Worm (Caenorhabditis elegans): ENCODE measurements around the gene cdh-8.

DNA sequence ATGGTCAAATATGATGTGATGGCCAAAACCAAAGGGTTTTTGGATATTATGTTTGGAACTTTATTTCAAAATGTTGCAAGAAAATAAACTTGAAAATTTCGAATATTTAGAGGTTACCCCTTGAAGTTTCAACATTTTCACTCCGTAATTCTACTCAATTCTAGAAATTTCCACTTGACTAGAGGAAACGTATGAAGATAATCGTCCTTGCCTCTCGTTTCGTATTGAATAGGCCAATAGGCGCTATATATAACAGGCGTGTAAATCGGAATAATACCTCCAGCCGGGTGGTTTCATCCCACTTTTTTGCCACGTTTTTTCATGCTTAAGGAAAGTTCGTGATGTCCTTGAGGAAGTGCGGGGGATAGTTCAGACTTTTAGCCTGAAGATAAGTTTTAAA is 3.7 kb downstream of the cdh-8 start:
- TF ChIP-seq nfya-1 (tag; optimal IDR thresholded peaks at IDR 0.05; ENCODE audit: insufficient read depth) = no peak
- no peak for TF ChIP-seq zag-1 (tag; optimal IDR thresholded peaks at IDR 0.05)
- no peak for TF ChIP-seq ztf-11 (tag; optimal IDR thresholded peaks at IDR 0.05)
- no peak for TF ChIP-seq fkh-10 (GFP tag; optimal IDR thresholded peaks at IDR 0.05)
- no peak for TF ChIP-seq fkh-2 (tag; optimal IDR thresholded peaks at IDR 0.05)
- no peak for TF ChIP-seq nhr-76 (tag; optimal IDR thresholded peaks at IDR 0.05)
- TF ChIP-seq lsy-12 (tag; optimal IDR thresholded peaks at IDR 0.05) = no peak
- no peak for TF ChIP-seq ceh-16 (tag; optimal IDR thresholded peaks at IDR 0.05)
- no peak for TF ChIP-seq unc-62 (GFP tag; optimal IDR thresholded peaks at IDR 0.05)
- TF ChIP-seq ama-1 (optimal IDR thresholded peaks at IDR 0.05) = no peak
- TF ChIP-seq snpc-4 (tag; optimal IDR thresholded peaks at IDR 0.05) = no peak
